Worm (Caenorhabditis elegans): Measurements from ENCODE around the gene gly-14.

The gly-14 gene

DNA sequence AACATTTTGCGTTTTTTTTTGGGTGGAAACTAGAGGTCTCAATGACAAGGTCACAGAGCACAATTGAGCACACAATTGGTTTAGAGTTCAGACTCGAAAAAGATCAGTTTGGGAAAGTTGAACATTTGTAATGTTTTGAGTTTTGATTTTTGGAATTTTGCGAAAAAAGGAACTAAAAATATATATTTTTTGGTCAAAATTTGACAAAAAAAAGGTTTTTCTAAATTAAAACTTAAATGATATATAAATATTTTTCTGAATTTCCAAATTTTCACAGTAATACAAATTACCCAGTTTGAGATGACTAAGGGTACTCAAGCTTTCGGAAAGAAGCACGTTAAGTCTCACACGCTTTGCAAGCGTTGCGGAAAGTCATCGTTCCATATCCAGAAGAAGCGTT is 35.3 kb upstream of the gly-14 start, which contains the start of gene rpl-37:
rpl-37 (plus strand) TSS at position 301 of the 400 bp plus-strand sequence.
- no peak for TF ChIP-seq nhr-25 (tag; optimal IDR thresholded peaks at IDR 0.05)

- TF ChIP-seq lin-13 (GFP tag; optimal IDR thresholded peaks at IDR 0.05), result no peak
- TF ChIP-seq alr-1 (tag; optimal IDR thresholded peaks at IDR 0.05), result no peak
- TF ChIP-seq nhr-77 (tag; optimal IDR thresholded peaks at IDR 0.05), result no peak
- no peak for TF ChIP-seq blmp-1 (tag; optimal IDR thresholded peaks at IDR 0.05; ENCODE audit: insufficient read depth)
- TF ChIP-seq R02D3.7 (tag; optimal IDR thresholded peaks at IDR 0.05), result no peak
- TF ChIP-seq dmd-4 (tag; optimal IDR thresholded peaks at IDR 0.05), result no peak
- TF ChIP-seq nhr-237 (tag; optimal IDR thresholded peaks at IDR 0.05), result no peak
- TF ChIP-seq peb-1 (tag; optimal IDR thresholded peaks at IDR 0.05), result no peak
- TF ChIP-seq snpc-4 (tag; optimal IDR thresholded peaks at IDR 0.05), result no peak
- no peak for TF ChIP-seq mab-5 (tag; optimal IDR thresholded peaks at IDR 0.05)
- TF ChIP-seq sma-9 (GFP tag; optimal IDR thresholded peaks at IDR 0.05), result no peak
- no peak for TF ChIP-seq sma-9 (tag; optimal IDR thresholded peaks at IDR 0.05)
- TF ChIP-seq zag-1 (tag; optimal IDR thresholded peaks at IDR 0.05), result no peak
Measured at ce11 chrIII:3523363-3523762, 30.3 kb upstream of the gly-14 start.

- TF ChIP-seq ceh-82 (tag; optimal IDR thresholded peaks at IDR 0.05) (no peak), R02D3.7 (tag; optimal IDR thresholded peaks at IDR 0.05) (no peak), unc-62 (GFP tag; optimal IDR thresholded peaks at IDR 0.05) (no peak), ZK546.5 (tag; optimal IDR thresholded peaks at IDR 0.05) (no peak), nhr-77 (tag; optimal IDR thresholded peaks at IDR 0.05) (no peak), ztf-4 (tag; optimal IDR thresholded peaks at IDR 0.05) (no peak), lin-39 (tag; optimal IDR thresholded peaks at IDR 0.05) (no peak), C34F6.9 (tag; optimal IDR thresholded peaks at IDR 0.05) (no peak), fos-1 (tag; optimal IDR thresholded peaks at IDR 0.05) (peak; percentile 33), dmd-4 (tag; optimal IDR thresholded peaks at IDR 0.05) (no peak), nhr-12 (tag; optimal IDR thresholded peaks at IDR 0.05) (no peak), lsy-2 (tag; optimal IDR thresholded peaks at IDR 0.05) (no peak), Y55F3AM.14 (GFP tag; optimal IDR thresholded peaks at IDR 0.05) (no peak), lin-11 (tag; optimal IDR thresholded peaks at IDR 0.05) (no peak), ceh-16 (tag; optimal IDR thresholded peaks at IDR 0.05) (no peak), elt-3 (tag; optimal IDR thresholded peaks at IDR 0.05) (no peak), nhr-23 (tag; optimal IDR thresholded peaks at IDR 0.05) (no peak), elt-1 (tag; optimal IDR thresholded peaks at IDR 0.05) (no peak), mbf-1 (tag; optimal IDR thresholded peaks at IDR 0.05) (no peak), nhr-25 (tag; optimal IDR thresholded peaks at IDR 0.05) (no peak), lin-13 (GFP tag; optimal IDR thresholded peaks at IDR 0.05) (no peak), crh-2 (tag; optimal IDR thresholded peaks at IDR 0.05) (peak; percentile 65), sma-9 (GFP tag; optimal IDR thresholded peaks at IDR 0.05) (peak; percentile 68), sma-9 (tag; optimal IDR thresholded peaks at IDR 0.05) (no peak), nhr-11 (tag; optimal IDR thresholded peaks at IDR 0.05) (no peak), F13H6.1 (tag; optimal IDR thresholded peaks at IDR 0.05) (peak; percentile 20), sem-4 (tag; optimal IDR thresholded peaks at IDR 0.05) (no peak)
Measured at ce11 chrIII:3520417-3520816, 27.4 kb upstream of the gly-14 start.

DNA sequence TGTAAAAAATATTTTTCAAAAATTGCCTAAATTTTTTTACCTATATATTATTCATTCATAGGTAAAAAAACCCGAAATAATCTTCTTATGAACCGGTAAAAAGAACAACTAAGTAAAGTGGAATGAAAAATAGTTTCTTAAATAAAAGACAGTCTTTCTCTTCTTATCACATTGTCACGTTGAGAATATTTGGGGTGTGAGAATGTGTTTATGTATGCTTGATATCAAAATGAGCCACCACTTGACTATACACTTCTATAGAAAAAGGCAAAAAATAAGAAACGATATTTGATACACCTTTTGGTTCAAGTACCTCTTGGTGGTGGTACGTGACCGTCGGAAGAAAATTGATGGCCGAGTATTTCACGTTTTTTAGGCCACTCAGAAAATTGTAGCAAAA is 26.5 kb upstream of the gly-14 start, which contains the start of gene hmit-1.3:
hmit-1.3 (minus strand) TSS at position 103 of the 400 bp plus-strand sequence.
- TF ChIP-seq peb-1 (tag; optimal IDR thresholded peaks at IDR 0.05) (no peak), unc-62 (GFP tag; optimal IDR thresholded peaks at IDR 0.05) (no peak), blmp-1 (tag; optimal IDR thresholded peaks at IDR 0.05; ENCODE audit: insufficient read depth) (no peak), ztf-11 (tag; optimal IDR thresholded peaks at IDR 0.05) (no peak), mab-5 (tag; optimal IDR thresholded peaks at IDR 0.05) (no peak), fos-1 (tag; optimal IDR thresholded peaks at IDR 0.05) (peak; percentile 41), nhr-12 (tag; optimal IDR thresholded peaks at IDR 0.05) (no peak)

ce11 chrIII:3511808-3512207 is 18.8 kb upstream of the gly-14 start:
- TF ChIP-seq ceh-82 (tag; optimal IDR thresholded peaks at IDR 0.05) (no peak), unc-39 (tag; optimal IDR thresholded peaks at IDR 0.05) (no peak), nhr-77 (tag; optimal IDR thresholded peaks at IDR 0.05) (no peak), alr-1 (tag; optimal IDR thresholded peaks at IDR 0.05) (no peak), ama-1 (optimal IDR thresholded peaks at IDR 0.05) (no peak), egl-27 (tag; optimal IDR thresholded peaks at IDR 0.05) (no peak), nhr-6 (tag; optimal IDR thresholded peaks at IDR 0.05) (no peak), nhr-237 (tag; optimal IDR thresholded peaks at IDR 0.05) (no peak)
